Fruit fly (Drosophila melanogaster) whole organism, pupa: ENCODE data around the gene CG10418.

Experiments
- CG32121 ChIP-seq: fragments of 200-800 bp; sonication (Bioruptor generic); IDR thresholded peaks from 2 replicates; pipeline ENCODE4 v1.3.6; 2022; ENCODE audit warnings: missing biosample characterization, missing genetic modification characterization
- Ets98B ChIP-seq: fragments of 200-800 bp; sonication (Bioruptor generic); IDR thresholded peaks from 2 replicates; pipeline ENCODE4 v1.3.6; 2022; ENCODE audit warnings: missing biosample characterization, missing genetic modification characterization
- rn ChIP-seq: fragments of 200-800 bp; sonication (Bioruptor generic); IDR thresholded peaks from 2 replicates; pipeline ENCODE4 v1.3.6; 2022; ENCODE audit warnings: missing biosample characterization, missing genetic modification characterization

dm6 chr3L:12287370-12287769, 49.1 kb upstream of the CG10418 start:
- no peak for TF ChIP-seq rn (GFP tag; lab: Robert Waterston, UW)
- no peak for TF ChIP-seq CG32121 (GFP tag; lab: Robert Waterston, UW)
- no peak for TF ChIP-seq Ets98B (GFP tag; lab: Robert Waterston, UW)
